Fruit fly (Drosophila melanogaster) Kc167 (cell line): ENCODE data around the gene Sf3b3.

Source experiments
- Myc ChIP-seq: fragments of >200 bp; optimal IDR thresholded peaks from 2 replicates; lab custom pipeline; 2017; ENCODE audit warnings: missing external identifiers
- h ChIP-seq: fragments of >200 bp; optimal IDR thresholded peaks from 3 replicates; lab custom pipeline; 2018; ENCODE audit warnings: missing external identifiers
- insv ChIP-seq: fragments of >200 bp; optimal IDR thresholded peaks from 3 replicates; lab custom pipeline; 2018; ENCODE audit warnings: missing external identifiers
- ttk ChIP-seq: sonication (Bioruptor generic); optimal IDR thresholded peaks from 2 replicates; lab custom pipeline; 2017; ENCODE audit warnings: missing external identifiers

- TF ChIP-seq insv (lab: Kevin White, UChicago), result no peak
- no peak for TF ChIP-seq Myc (lab: Kevin White, UChicago)
- TF ChIP-seq ttk (lab: Kevin White, UChicago), result no peak
- TF ChIP-seq h, result no peak
Observed at dm6 chr3L:882892-883255, 49.7 kb upstream of the Sf3b3 start.
